Worm (Caenorhabditis elegans): ENCODE measurements around the gene E02H9.1.

- no peak for TF ChIP-seq nfya-1 (tag; optimal IDR thresholded peaks at IDR 0.05)
- TF ChIP-seq syd-9 (tag; optimal IDR thresholded peaks at IDR 0.05): no peak
- TF ChIP-seq sox-2 (GFP tag; IDR thresholded peaks at IDR 0.05): no peak
Measured at ce11 chrIII:2419504-2419903, 48.8 kb upstream of the E02H9.1 start.

Data from whole organism, late embryonic.